Worm (Caenorhabditis elegans) whole organism, mixed stage, embryonic: ENCODE results near the gene mab-3.

Source experiments
- drap-1 ChIP-seq: fragments of 200-800 bp; sonication (Bioruptor generic); optimal IDR thresholded peaks from 3 replicates; lab custom pipeline; 2018; ENCODE audit warnings: mild to moderate bottlenecking, missing genetic modification characterization, missing compliant biosample characterization
- unc-62 ChIP-seq: fragments of 150-350 bp; optimal IDR thresholded peaks from 2 replicates; lab custom pipeline; 2014; ENCODE audit warnings: missing biosample characterization, missing genetic modification reagents, missing genetic modification characterization

DNA sequence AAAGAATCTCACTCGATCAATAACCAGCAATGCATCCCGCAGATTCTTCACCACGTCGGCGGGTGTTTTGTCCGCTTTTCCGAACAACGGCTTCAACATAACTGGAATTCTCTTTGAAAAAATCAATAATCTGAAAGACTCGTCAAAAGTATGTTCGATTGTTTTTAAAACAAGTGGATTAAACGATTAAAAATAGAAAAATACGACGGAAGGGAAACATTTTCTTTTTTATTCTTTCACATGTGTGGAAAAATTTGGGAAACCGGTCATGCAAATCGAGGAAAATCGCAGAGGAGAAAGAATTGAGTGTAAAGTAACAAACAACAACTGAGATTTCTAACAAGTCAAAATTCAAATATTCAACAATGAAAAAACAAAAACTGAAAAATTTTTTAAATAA lies 28.3 kb upstream of the mab-3 start, which contains the start of gene mop-25.2:
- TF ChIP-seq drap-1, result no peak
- TF ChIP-seq unc-62 (GFP tag; lab: Kevin White, UChicago), result no peak
